Worm (Caenorhabditis elegans): ENCODE measurements around the gene vrp-1.

Gene vrp-1

ce11 chrIV:3028842-3029241 lies 16.5 kb downstream of the vrp-1 start, which contains the start of gene ndnf-1:
TSS of gene ndnf-1 (minus strand) at chrIV:3028942.
- TF ChIP-seq ceh-16 (tag; optimal IDR thresholded peaks at IDR 0.05) (no peak), unc-62 (GFP tag; optimal IDR thresholded peaks at IDR 0.05) (no peak), ztf-4 (tag; optimal IDR thresholded peaks at IDR 0.05) (no peak), Y55F3AM.14 (GFP tag; optimal IDR thresholded peaks at IDR 0.05) (no peak), nhr-10 (tag; optimal IDR thresholded peaks at IDR 0.05) (no peak)

DNA sequence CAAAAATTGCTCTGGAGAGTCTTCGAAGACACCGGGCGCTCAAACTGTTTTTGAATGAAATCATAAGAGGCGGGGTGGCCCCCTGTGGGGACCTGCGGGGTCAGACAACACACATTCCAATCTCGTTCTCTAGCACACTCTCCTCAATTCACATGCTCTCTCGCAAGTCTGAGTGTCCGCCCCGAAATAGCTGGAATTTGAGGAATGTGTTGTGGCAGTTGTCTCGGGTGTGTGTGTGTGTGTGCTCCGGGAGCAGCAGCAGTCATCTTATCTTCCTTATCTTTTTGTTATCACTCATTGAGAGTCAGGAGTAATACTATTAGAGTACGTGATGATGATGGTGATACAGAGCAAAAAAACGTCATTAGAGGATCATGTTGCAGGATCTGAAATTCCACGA lies 17.5 kb downstream of the vrp-1 start:
- TF ChIP-seq lsy-2 (tag; optimal IDR thresholded peaks at IDR 0.05) (peak in 1 of 2 experiments; percentile 50), nhr-25 (tag; optimal IDR thresholded peaks at IDR 0.05) (no peak), sma-9 (GFP tag; optimal IDR thresholded peaks at IDR 0.05) (peak; percentile 83), sma-9 (tag; optimal IDR thresholded peaks at IDR 0.05) (no peak), nhr-23 (tag; optimal IDR thresholded peaks at IDR 0.05) (no peak), fos-1 (tag; optimal IDR thresholded peaks at IDR 0.05) (peak; percentile 72), nhr-129 (tag; optimal IDR thresholded peaks at IDR 0.05) (peak; percentile 61), F13H6.1 (tag; optimal IDR thresholded peaks at IDR 0.05) (peak; percentile 71)

ce11 chrIV:3032020-3032419 lies 19.6 kb downstream of the vrp-1 start:
- TF ChIP-seq F13H6.1 (tag; optimal IDR thresholded peaks at IDR 0.05) (no peak), ZK546.5 (tag; optimal IDR thresholded peaks at IDR 0.05) (no peak), elt-1 (tag; optimal IDR thresholded peaks at IDR 0.05) (no peak), mab-5 (tag; optimal IDR thresholded peaks at IDR 0.05) (no peak), lin-11 (tag; optimal IDR thresholded peaks at IDR 0.05) (no peak), nhr-129 (tag; optimal IDR thresholded peaks at IDR 0.05) (no peak), nhr-237 (tag; optimal IDR thresholded peaks at IDR 0.05) (no peak), nhr-6 (tag; optimal IDR thresholded peaks at IDR 0.05) (no peak), nhr-12 (tag; optimal IDR thresholded peaks at IDR 0.05) (no peak), aly-2 (tag; optimal IDR thresholded peaks at IDR 0.05) (no peak), ceh-82 (tag; optimal IDR thresholded peaks at IDR 0.05) (no peak), Y55F3AM.14 (GFP tag; optimal IDR thresholded peaks at IDR 0.05) (no peak), elt-3 (tag; optimal IDR thresholded peaks at IDR 0.05) (no peak), lsy-2 (tag; optimal IDR thresholded peaks at IDR 0.05) (no peak)

- no peak for TF ChIP-seq nhr-23 (tag; optimal IDR thresholded peaks at IDR 0.05)
- no peak for TF ChIP-seq mab-5 (tag; optimal IDR thresholded peaks at IDR 0.05)
- TF ChIP-seq F13H6.1 (tag; optimal IDR thresholded peaks at IDR 0.05): no peak
- TF ChIP-seq nhr-11 (tag; optimal IDR thresholded peaks at IDR 0.05): no peak
- TF ChIP-seq elt-3 (tag; optimal IDR thresholded peaks at IDR 0.05): no peak
- no peak for TF ChIP-seq zag-1 (tag; optimal IDR thresholded peaks at IDR 0.05)
- no peak for TF ChIP-seq snpc-4 (tag; optimal IDR thresholded peaks at IDR 0.05)
- TF ChIP-seq sma-9 (GFP tag; optimal IDR thresholded peaks at IDR 0.05): no peak
- no peak for TF ChIP-seq sma-9 (tag; optimal IDR thresholded peaks at IDR 0.05)
- no peak for TF ChIP-seq nhr-77 (tag; optimal IDR thresholded peaks at IDR 0.05)
- no peak for TF ChIP-seq Y55F3AM.14 (GFP tag; optimal IDR thresholded peaks at IDR 0.05)
- TF ChIP-seq sem-4 (tag; optimal IDR thresholded peaks at IDR 0.05): no peak
- no peak for TF ChIP-seq mbf-1 (tag; optimal IDR thresholded peaks at IDR 0.05)
- no peak for TF ChIP-seq nhr-25 (tag; optimal IDR thresholded peaks at IDR 0.05)
- TF ChIP-seq nhr-6 (tag; optimal IDR thresholded peaks at IDR 0.05): no peak
- no peak for TF ChIP-seq unc-55 (GFP tag; optimal IDR thresholded peaks at IDR 0.05)
- no peak for TF ChIP-seq skn-1 (tag; optimal IDR thresholded peaks at IDR 0.05)
- TF ChIP-seq fos-1 (tag; optimal IDR thresholded peaks at IDR 0.05): no peak
- no peak for TF ChIP-seq nhr-237 (tag; optimal IDR thresholded peaks at IDR 0.05)
- no peak for TF ChIP-seq ceh-82 (tag; optimal IDR thresholded peaks at IDR 0.05)
- no peak for TF ChIP-seq unc-62 (GFP tag; optimal IDR thresholded peaks at IDR 0.05)
Measured at ce11 chrIV:3035375-3035774, 23.0 kb downstream of the vrp-1 start.

DNA sequence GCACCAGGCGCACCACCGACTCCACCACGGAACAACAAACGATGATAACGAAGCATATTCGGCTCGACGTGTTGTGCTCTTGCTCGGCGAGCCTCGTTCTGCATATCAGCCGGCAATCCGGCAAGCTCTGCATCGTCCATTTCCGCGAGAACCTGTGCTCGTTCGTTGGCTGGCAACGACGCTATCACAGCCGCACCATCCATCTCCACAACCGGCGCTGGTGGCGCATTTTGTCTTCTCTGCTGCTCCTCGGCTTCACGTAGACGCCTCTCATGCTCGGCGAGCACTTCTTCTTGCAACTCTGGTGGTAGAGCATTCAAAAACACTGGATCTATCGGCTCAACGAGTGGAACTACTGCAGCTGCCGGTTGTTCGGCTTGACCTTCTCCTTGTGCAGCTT lies 25.5 kb downstream of the vrp-1 start:
- TF ChIP-seq fos-1 (tag; optimal IDR thresholded peaks at IDR 0.05) (no peak), nhr-77 (tag; optimal IDR thresholded peaks at IDR 0.05) (no peak), sem-4 (tag; optimal IDR thresholded peaks at IDR 0.05) (no peak), zag-1 (tag; optimal IDR thresholded peaks at IDR 0.05) (no peak), nhr-23 (tag; optimal IDR thresholded peaks at IDR 0.05) (no peak), lin-39 (tag; optimal IDR thresholded peaks at IDR 0.05) (no peak), nhr-6 (tag; optimal IDR thresholded peaks at IDR 0.05) (no peak), unc-39 (tag; optimal IDR thresholded peaks at IDR 0.05) (no peak), nhr-12 (tag; optimal IDR thresholded peaks at IDR 0.05) (no peak), nhr-237 (tag; optimal IDR thresholded peaks at IDR 0.05) (no peak), mab-5 (tag; optimal IDR thresholded peaks at IDR 0.05) (no peak), ceh-82 (tag; optimal IDR thresholded peaks at IDR 0.05) (no peak), ztf-1 (GFP tag; conservative IDR thresholded peaks at IDR 0.05) (no peak), ama-1 (optimal IDR thresholded peaks at IDR 0.05) (no peak), alr-1 (tag; optimal IDR thresholded peaks at IDR 0.05) (no peak)

All from whole organism, L2 larva.